Fruit fly (Drosophila melanogaster) whole organism, wandering third instar larva: ENCODE data around the gene ash1.

Experiments
- Abd-B ChIP-seq: fragments of >200 bp; optimal IDR thresholded peaks from 2 replicates; lab custom pipeline; 2017; ENCODE audit warnings: missing biosample characterization, missing genetic modification characterization
- CG32264 ChIP-seq: fragments of 200-800 bp; sonication (Bioruptor generic); optimal IDR thresholded peaks from 2 replicates; lab custom pipeline; 2016; ENCODE audit warnings: missing biosample characterization, missing genetic modification characterization
- CG9705 ChIP-seq: fragments of 200-800 bp; sonication (Bioruptor generic); optimal IDR thresholded peaks from 2 replicates; lab custom pipeline; 2018; ENCODE audit warnings: missing biosample characterization, mild to moderate bottlenecking, missing genetic modification characterization
- CrebA ChIP-seq: fragments of 200-800 bp; sonication (Bioruptor generic); optimal IDR thresholded peaks from 2 replicates; lab custom pipeline; 2016; ENCODE audit warnings: missing biosample characterization, mild to moderate bottlenecking, missing genetic modification characterization, borderline replicate concordance
- Dfd ChIP-seq: fragments of >200 bp; optimal IDR thresholded peaks from 2 replicates; lab custom pipeline; 2017; ENCODE audit warnings: missing biosample characterization, missing genetic modification characterization
- Dif ChIP-seq: fragments of 200-275, 200-300 bp; sonication (Bioruptor generic); optimal IDR thresholded peaks from 2 replicates; lab custom pipeline; 2018; ENCODE audit warnings: missing biosample characterization, missing genetic modification characterization; ENCODE audit not compliant: partially characterized antibody
- GATAd ChIP-seq: sonication (Bioruptor generic); optimal IDR thresholded peaks from 2 replicates; lab custom pipeline; 2016; ENCODE audit warnings: missing biosample characterization, missing genetic modification characterization
- HLH106 ChIP-seq: fragments of 200-800 bp; optimal IDR thresholded peaks from 3 replicates; lab custom pipeline; 2019; ENCODE audit warnings: missing biosample characterization, mild to moderate bottlenecking, missing genetic modification characterization, moderate library complexity
- Hnf4 ChIP-seq: fragments of 200-800 bp; sonication (Bioruptor generic); optimal IDR thresholded peaks from 2 replicates; lab custom pipeline; 2016; ENCODE audit warnings: missing biosample characterization, mild to moderate bottlenecking, missing genetic modification characterization
- Hr78 ChIP-seq: fragments of >200 bp; optimal IDR thresholded peaks from 2 replicates; lab custom pipeline; 2017; ENCODE audit warnings: missing biosample characterization, missing genetic modification characterization
- Hr83 ChIP-seq: fragments of 200-300 bp; sonication (Bioruptor generic); optimal IDR thresholded peaks from 2 replicates; lab custom pipeline; 2016; ENCODE audit warnings: missing biosample characterization, mild to moderate bottlenecking, missing genetic modification characterization, moderate library complexity; ENCODE audit not compliant: poor library complexity, severe bottlenecking
- Jra ChIP-seq: sonication (Bioruptor generic); optimal IDR thresholded peaks from 2 replicates; lab custom pipeline; 2016; ENCODE audit warnings: missing biosample characterization, missing genetic modification characterization
- Mio ChIP-seq: sonication (Bioruptor generic); optimal IDR thresholded peaks from 2 replicates; lab custom pipeline; 2016; ENCODE audit warnings: missing biosample characterization, missing genetic modification characterization
- Myc ChIP-seq: fragments of >200 bp; optimal IDR thresholded peaks from 2 replicates; lab custom pipeline; 2017
- N ChIP-seq: fragments of >200 bp; optimal IDR thresholded peaks from 2 replicates; lab custom pipeline; 2018; ENCODE audit warnings: missing biosample characterization, missing external identifiers, missing genetic modification characterization
- OdsH ChIP-seq: fragments of 200-800 bp; sonication (Bioruptor generic); optimal IDR thresholded peaks from 2 replicates; lab custom pipeline; 2016; ENCODE audit warnings: missing biosample characterization, mild to moderate bottlenecking, missing genetic modification characterization
- Rel ChIP-seq, 2 experiments: fragments of 200-800 bp; sonication (Bioruptor generic) in 1 of 2; optimal IDR thresholded peaks; 2 replicates in 1 of 2; 3 replicates in 1 of 2; lab custom pipeline; 2016 to 2019; ENCODE audit warnings: mild to moderate bottlenecking in 2 of 2, missing biosample characterization in 2 of 2, missing genetic modification characterization in 2 of 2, moderate library complexity in 1 of 2
- Sp1 ChIP-seq: fragments of 200-800 bp; sonication (Bioruptor generic); optimal IDR thresholded peaks from 3 replicates; lab custom pipeline; 2019; ENCODE audit warnings: missing biosample characterization, mild to moderate bottlenecking, missing genetic modification characterization, moderate library complexity
- Vsx2 ChIP-seq: fragments of 200-300, 225-300 bp; sonication (Bioruptor generic); optimal IDR thresholded peaks from 2 replicates; lab custom pipeline; 2018; ENCODE audit warnings: missing biosample characterization, missing genetic modification characterization; ENCODE audit not compliant: partially characterized antibody
- br ChIP-seq: fragments of 200-800 bp; sonication (Bioruptor generic); optimal IDR thresholded peaks from 2 replicates; lab custom pipeline; 2016; ENCODE audit warnings: missing biosample characterization, missing genetic modification characterization
- brk ChIP-seq: fragments of 200-800 bp; sonication (Bioruptor generic); optimal IDR thresholded peaks from 2 replicates; lab custom pipeline; 2016; ENCODE audit warnings: missing biosample characterization, mild to moderate bottlenecking, missing genetic modification characterization
- dl ChIP-seq, 2 experiments: fragments of 175-275, 200-275 bp in 1 of 2; fragments of 200-275 bp in 1 of 2; sonication (Bioruptor generic); optimal IDR thresholded peaks; lab custom pipeline; 2018; ENCODE audit warnings: mild to moderate bottlenecking in 2 of 2, missing biosample characterization in 2 of 2, missing genetic modification characterization in 2 of 2, moderate library complexity in 2 of 2; ENCODE audit not compliant: partially characterized antibody in 2 of 2, insufficient read depth in 1 of 2
- dmrt93B ChIP-seq: fragments of 200-800 bp; sonication (Bioruptor generic); optimal IDR thresholded peaks from 2 replicates; lab custom pipeline; 2018; ENCODE audit warnings: missing biosample characterization, mild to moderate bottlenecking, missing genetic modification characterization
- dsf ChIP-seq: sonication (Bioruptor generic); optimal IDR thresholded peaks from 2 replicates; lab custom pipeline; 2016; ENCODE audit warnings: missing biosample characterization, missing genetic modification characterization, borderline replicate concordance
- ey ChIP-seq: fragments of 200-800 bp; sonication (Bioruptor generic); optimal IDR thresholded peaks from 2 replicates; lab custom pipeline; 2016; ENCODE audit warnings: missing biosample characterization, missing genetic modification characterization
- foxo ChIP-seq, 2 experiments: fragments of 200-800 bp; sonication (Bioruptor generic); optimal IDR thresholded peaks; 2 replicates in 1 of 2; 3 replicates in 1 of 2; lab custom pipeline; 2016 to 2017; ENCODE audit warnings: missing biosample characterization in 2 of 2, missing genetic modification characterization in 2 of 2
- fru ChIP-seq: fragments of 200-800 bp; sonication (Bioruptor generic); optimal IDR thresholded peaks from 3 replicates; lab custom pipeline; 2016; ENCODE audit warnings: missing biosample characterization, mild to moderate bottlenecking, missing genetic modification characterization
- h ChIP-seq: fragments of 200-800 bp; sonication (Bioruptor generic); optimal IDR thresholded peaks from 3 replicates; lab custom pipeline; 2016; ENCODE audit warnings: missing biosample characterization, mild to moderate bottlenecking, missing genetic modification characterization
- jim ChIP-seq: fragments of 175-275, 200-325 bp; sonication (Bioruptor generic); optimal IDR thresholded peaks from 2 replicates; lab custom pipeline; 2016; ENCODE audit warnings: missing biosample characterization, mild to moderate bottlenecking, missing genetic modification characterization
- lola ChIP-seq: fragments of >200 bp; optimal IDR thresholded peaks from 2 replicates; lab custom pipeline; 2017; ENCODE audit warnings: missing biosample characterization, missing genetic modification characterization
- pan ChIP-seq: fragments of >200 bp; optimal IDR thresholded peaks from 2 replicates; lab custom pipeline; 2017
- psq ChIP-seq: fragments of 200-800 bp; sonication (Bioruptor generic); optimal IDR thresholded peaks from 3 replicates; lab custom pipeline; 2017; ENCODE audit warnings: missing biosample characterization, mild to moderate bottlenecking, missing genetic modification characterization, moderate library complexity
- rgr ChIP-seq: fragments of 200-800 bp; sonication (Bioruptor generic); optimal IDR thresholded peaks from 3 replicates; lab custom pipeline; 2016; ENCODE audit warnings: missing biosample characterization, mild to moderate bottlenecking, missing genetic modification characterization
- sage ChIP-seq: fragments of 200-800 bp; sonication (Bioruptor generic); optimal IDR thresholded peaks from 2 replicates; lab custom pipeline; 2016; ENCODE audit warnings: missing biosample characterization, mild to moderate bottlenecking, missing genetic modification characterization
- sv ChIP-seq: fragments of 200-800 bp; sonication (Bioruptor generic); optimal IDR thresholded peaks from 3 replicates; lab custom pipeline; 2016; ENCODE audit warnings: missing biosample characterization, missing genetic modification characterization
- tai ChIP-seq: sonication (Bioruptor generic); optimal IDR thresholded peaks from 2 replicates; lab custom pipeline; 2016; ENCODE audit warnings: missing biosample characterization, missing genetic modification characterization
- usp ChIP-seq: fragments of >200 bp; optimal IDR thresholded peaks from 2 replicates; lab custom pipeline; 2017; ENCODE audit warnings: missing biosample characterization, missing genetic modification characterization
- woc ChIP-seq: sonication (Bioruptor generic); optimal IDR thresholded peaks from 2 replicates; lab custom pipeline; 2016; ENCODE audit warnings: missing biosample characterization, mild to moderate bottlenecking, missing genetic modification characterization

Gene ash1

DNA sequence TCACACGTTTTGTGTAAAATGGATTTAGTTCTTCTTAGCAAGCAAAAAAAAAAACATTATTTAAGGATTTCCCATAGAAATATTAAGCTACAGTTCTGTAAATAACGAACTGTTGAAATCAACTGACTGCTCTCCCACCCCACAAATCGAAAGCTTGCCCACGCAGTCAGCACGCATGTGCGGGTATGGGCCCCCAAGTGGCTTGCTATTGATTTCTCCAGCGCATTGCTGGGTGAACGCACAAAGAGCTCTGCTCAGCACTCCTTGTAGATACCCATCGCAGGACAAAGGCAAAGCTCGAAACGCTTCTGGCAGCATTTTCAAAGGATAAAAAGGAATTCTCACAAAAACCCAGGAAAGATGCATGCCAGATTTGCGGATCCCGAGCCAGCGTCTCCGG lies 2.9 kb upstream of the ash1 start, which contains the start of gene CG9368:
CG9368 (plus strand) TSS at position 221 of the 400 bp plus-strand sequence.
- TF ChIP-seq rgr, result no peak
- no peak for TF ChIP-seq Myc (lab: Kevin White, UChicago)
- no peak for TF ChIP-seq Rel (GFP tag; optimal IDR thresholded peaks at IDR 0.05; lab: Kevin White, UChicago)
- TF ChIP-seq Rel (tag; optimal IDR thresholded peaks at IDR 0.05; lab: Kevin White, UChicago), result no peak

DNA sequence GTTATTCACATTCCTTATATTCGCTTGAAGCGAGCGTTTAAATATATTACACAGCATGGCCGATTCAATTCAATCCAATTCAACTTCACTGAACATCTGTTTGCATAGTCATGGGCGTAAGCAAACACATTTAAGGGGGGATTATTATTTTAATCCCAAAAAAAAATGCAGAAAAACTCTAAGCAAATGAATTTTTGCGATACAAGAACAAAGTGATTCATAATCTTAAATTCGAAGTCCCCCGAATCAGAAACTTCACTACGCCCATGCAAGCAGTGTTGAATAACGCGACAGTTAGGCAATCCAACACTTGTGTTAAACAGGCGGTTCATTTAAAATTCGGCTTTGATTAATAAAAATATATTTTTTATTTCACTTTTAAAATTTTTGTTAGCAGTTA lies 8.1 kb downstream of the ash1 start, which contains the start of gene CG14100:
CG14100 (minus strand) TSS at position 103 of the 400 bp plus-strand sequence.
- TF ChIP-seq Sp1 (GFP tag; lab: Kevin White, UChicago) (peak; percentile 100), dl (GFP tag; optimal IDR thresholded peaks at IDR 0.05; lab: Kevin White, UChicago; ENCODE audit: insufficient read depth in 1 of 2, partially characterized antibody in 2 of 2) (no peak), OdsH (GFP tag; lab: Kevin White, UChicago) (peak; percentile 100), ey (GFP tag; lab: Kevin White, UChicago) (peak; percentile 100), dmrt93B (GFP tag; lab: Kevin White, UChicago) (peak; percentile 100), GATAd (GFP tag; lab: Kevin White, UChicago) (peak; percentile 100), brk (GFP tag; lab: Kevin White, UChicago) (peak; percentile 99), tai (no peak), psq (GFP tag; lab: Kevin White, UChicago) (peak; percentile 100), rgr (peak; percentile 100), Hr83 (GFP tag; lab: Kevin White, UChicago) (peak; percentile 100), CrebA (GFP tag; lab: Kevin White, UChicago) (no peak), CG9705 (GFP tag; lab: Kevin White, UChicago) (peak; percentile 100), Hnf4 (GFP tag; lab: Kevin White, UChicago) (peak; percentile 100), jim (GFP tag; lab: Kevin White, UChicago) (peak; percentile 100), Abd-B (GFP tag; lab: Kevin White, UChicago) (no peak), pan (lab: Kevin White, UChicago) (no peak), Jra (GFP tag; lab: Kevin White, UChicago) (peak; percentile 100), Vsx2 (GFP tag; lab: Kevin White, UChicago) (no peak), Myc (lab: Kevin White, UChicago) (no peak), fru (GFP tag; lab: Kevin White, UChicago) (peak; percentile 100), Dfd (GFP tag; lab: Kevin White, UChicago) (peak; percentile 99), Rel (GFP tag; optimal IDR thresholded peaks at IDR 0.05; lab: Kevin White, UChicago) (peak; percentile 99), Rel (tag; optimal IDR thresholded peaks at IDR 0.05; lab: Kevin White, UChicago) (peak; percentile 98), HLH106 (tag; lab: Kevin White, UChicago) (peak; percentile 100), lola (GFP tag; lab: Kevin White, UChicago) (no peak), Dif (GFP tag; lab: Kevin White, UChicago) (no peak), usp (GFP tag; lab: Kevin White, UChicago) (no peak), N (GFP tag; lab: Kevin White, UChicago) (no peak), Hr78 (GFP tag; lab: Kevin White, UChicago) (no peak), sage (GFP tag; lab: Kevin White, UChicago) (peak; percentile 100), woc (peak; percentile 100), Mio (GFP tag; lab: Kevin White, UChicago) (peak; percentile 98), dsf (peak; percentile 99), CG32264 (peak; percentile 100), foxo (GFP tag; optimal IDR thresholded peaks at IDR 0.05; lab: Kevin White, UChicago) (peak; percentile 100), br (peak; percentile 100), sv (GFP tag; lab: Kevin White, UChicago) (peak; percentile 100), h (GFP tag; lab: Kevin White, UChicago) (peak; percentile 100)
